Fruit fly (Drosophila melanogaster): ENCODE results near the gene CG33099.
A peak's percentile ranks its signal among the peaks of the same experiment; 100 is the strongest.

CG33099 gene

DNA sequence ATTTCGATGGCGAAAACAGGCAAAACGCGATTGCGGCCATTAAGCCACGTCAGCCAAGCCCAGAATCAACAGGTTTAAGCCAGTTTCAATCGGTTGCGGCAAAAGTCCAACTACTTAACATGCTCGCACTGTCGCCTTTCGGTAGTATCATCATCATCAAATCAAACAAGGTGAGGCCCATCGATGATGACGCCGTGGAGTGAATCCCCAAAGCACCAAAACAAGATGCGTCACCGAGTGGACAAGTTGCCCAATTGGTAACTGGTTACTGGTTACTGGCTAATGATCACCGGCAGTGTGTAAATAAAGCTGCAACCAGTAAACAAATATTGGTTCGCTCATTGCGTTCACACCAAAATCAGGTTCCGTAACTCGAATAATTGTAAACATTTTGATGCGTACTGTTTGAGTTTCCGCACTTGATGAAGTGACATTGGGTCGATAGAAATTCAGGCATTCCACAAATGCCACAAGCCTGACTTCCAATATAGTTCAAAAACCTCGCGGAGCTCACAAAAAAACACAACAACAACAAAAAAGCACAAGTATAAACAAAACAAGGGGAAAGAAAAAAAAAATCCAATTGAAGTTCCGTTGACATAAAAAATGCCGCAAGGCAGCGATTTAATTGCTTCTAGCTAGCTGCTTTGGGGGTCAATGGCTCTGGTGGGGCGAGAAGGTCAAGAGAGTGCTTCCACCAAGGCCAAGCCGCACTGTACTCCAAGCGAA, 5.9 kb downstream of the CG33099 start (continued):
- peak; percentile 57 for TF ChIP-seq CG11398 (GFP tag; optimal IDR thresholded peaks at IDR 0.05)
- no peak for TF ChIP-seq ind (GFP tag; optimal IDR thresholded peaks at IDR 0.05)
- TF ChIP-seq CG14710 (tag; optimal IDR thresholded peaks at IDR 0.05), result peak; percentile 44
- TF ChIP-seq gsb-n (tag; optimal IDR thresholded peaks at IDR 0.05), result peak; percentile 50
- no peak for TF ChIP-seq ab (GFP tag; optimal IDR thresholded peaks at IDR 0.05)
- peak; percentile 6 for TF ChIP-seq CG12391 (tag; optimal IDR thresholded peaks at IDR 0.05)
- peak; percentile 59 for TF ChIP-seq CG9727 (GFP tag; optimal IDR thresholded peaks at IDR 0.05)
- TF ChIP-seq CG13123 (GFP tag; optimal IDR thresholded peaks at IDR 0.05), result peak; percentile 67
- peak; percentile 67 for TF ChIP-seq CG10543 (GFP tag; optimal IDR thresholded peaks at IDR 0.05)
- no peak for TF ChIP-seq CG3065 (GFP tag; optimal IDR thresholded peaks at IDR 0.05)
- TF ChIP-seq bbx (GFP tag; IDR thresholded peaks at IDR 0.05; ENCODE audit: partially characterized antibody), result no peak
- peak; percentile 53 for TF ChIP-seq CG6765 (GFP tag; optimal IDR thresholded peaks at IDR 0.05)
- peak; percentile 69; the same call in 2 of the 3 replicates for TF ChIP-seq so (GFP tag; IDR thresholded peaks at IDR 0.05)
- peak; percentile 69 for TF ChIP-seq CG8290 (GFP tag; optimal IDR thresholded peaks at IDR 0.05)
- peak; percentile 34 to 84 for TF ChIP-seq CG8290 (tag; optimal IDR thresholded peaks at IDR 0.05)
- TF ChIP-seq CrebB (tag; optimal IDR thresholded peaks at IDR 0.05), result peak; percentile 86
- no peak for TF ChIP-seq Deaf1 (tag; optimal IDR thresholded peaks at IDR 0.05)
- peak; percentile 64 for TF ChIP-seq CG4328 (GFP tag; optimal IDR thresholded peaks at IDR 0.05)
- peak; percentile 48 for TF ChIP-seq NfI (GFP tag; optimal IDR thresholded peaks at IDR 0.05)
- TF ChIP-seq CG7928 (GFP tag; optimal IDR thresholded peaks at IDR 0.05), result no peak
- no peak for TF ChIP-seq al (GFP tag; IDR thresholded peaks at IDR 0.05)
- TF ChIP-seq CG10462 (GFP tag; optimal IDR thresholded peaks at IDR 0.05), result peak; percentile 18
- peak; percentile 78 for TF ChIP-seq CG33213 (GFP tag; optimal IDR thresholded peaks at IDR 0.05)
- TF ChIP-seq CoRest (tag; optimal IDR thresholded peaks at IDR 0.05), result peak; percentile 28
- peak; percentile 55 for TF ChIP-seq CG4854 (GFP tag; optimal IDR thresholded peaks at IDR 0.05)
- TF ChIP-seq CG10366 (GFP tag; IDR thresholded peaks at IDR 0.05), result no peak
- peak; percentile 39 for TF ChIP-seq Jarid2 (GFP tag; optimal IDR thresholded peaks at IDR 0.05)
- no peak for TF ChIP-seq CG14860 (GFP tag; IDR thresholded peaks at IDR 0.05; ENCODE audit: partially characterized antibody)
- TF ChIP-seq CG8281 (tag; optimal IDR thresholded peaks at IDR 0.05), result peak; percentile 60
- peak; percentile 48 for TF ChIP-seq ewg (GFP tag; optimal IDR thresholded peaks at IDR 0.05)
- no peak for TF ChIP-seq lov (optimal IDR thresholded peaks at IDR 0.05)
- no peak; the same call in 2 of the 3 replicates for TF ChIP-seq lov (GFP tag; IDR thresholded peaks at IDR 0.05)
- TF ChIP-seq dpn (GFP tag; optimal IDR thresholded peaks at IDR 0.05), result peak; percentile 24 to 37
- no peak for TF ChIP-seq Adf1 (GFP tag; IDR thresholded peaks at IDR 0.05)
- no peak for TF ChIP-seq NFAT (GFP tag; IDR thresholded peaks at IDR 0.05)
- TF ChIP-seq Dp (GFP tag; optimal IDR thresholded peaks at IDR 0.05), result no peak
- peak; percentile 40; the same call in 1 of the 2 replicates for TF ChIP-seq CG4360 (GFP tag; IDR thresholded peaks at IDR 0.05)
- TF ChIP-seq CG1602 (GFP tag; optimal IDR thresholded peaks at IDR 0.05), result peak; percentile 3
- TF ChIP-seq lab (GFP tag; optimal IDR thresholded peaks at IDR 0.05), result peak; percentile 77
- TF ChIP-seq CG18011 (GFP tag; optimal IDR thresholded peaks at IDR 0.05), result no peak
- TF ChIP-seq CG12299 (tag; optimal IDR thresholded peaks at IDR 0.05), result peak; percentile 79
- TF ChIP-seq Hand (GFP tag; optimal IDR thresholded peaks at IDR 0.05), result no peak
- TF ChIP-seq disco-r (GFP tag; optimal IDR thresholded peaks at IDR 0.05), result no peak
- TF ChIP-seq wdn (GFP tag; IDR thresholded peaks at IDR 0.05), result no peak
- TF ChIP-seq hb (GFP tag; IDR thresholded peaks at IDR 0.05; ENCODE audit: partially characterized antibody), result no peak
- TF ChIP-seq CG1233 (GFP tag; optimal IDR thresholded peaks at IDR 0.05), result peak; percentile 76
- TF ChIP-seq Nf-YB (GFP tag; optimal IDR thresholded peaks at IDR 0.05), result peak; percentile 47
- no peak for TF ChIP-seq Usf (GFP tag; optimal IDR thresholded peaks at IDR 0.05)
- TF ChIP-seq Scr (GFP tag; IDR thresholded peaks at IDR 0.05; ENCODE audit: partially characterized antibody), result no peak

Data from whole organism, embryonic.